Worm (Caenorhabditis elegans) whole organism, L1 larva: ENCODE measurements around the gene T05C1.2.
A peak's percentile ranks its signal among the peaks of the same experiment; 100 is the strongest.

Source experiments
- C16A3.4 ChIP-seq: fragments of 150-350 bp; optimal IDR thresholded peaks from 2 replicates; lab custom pipeline; 2014; ENCODE audit warnings: missing biosample characterization, missing genetic modification characterization
- aha-1 ChIP-seq: fragments of 150-350 bp; optimal IDR thresholded peaks from 2 replicates; lab custom pipeline; 2014; ENCODE audit warnings: missing biosample characterization, missing genetic modification characterization
- alr-1 ChIP-seq: fragments of 200-800 bp; sonication (Bioruptor generic); optimal IDR thresholded peaks from 2 replicates; lab custom pipeline; 2018; ENCODE audit warnings: borderline replicate concordance, mild to moderate bottlenecking, missing genetic modification characterization, missing compliant biosample characterization
- aly-2 ChIP-seq: fragments of 150-350 bp; optimal IDR thresholded peaks from 2 replicates; lab custom pipeline; 2014; ENCODE audit warnings: missing biosample characterization, missing genetic modification characterization
- ceh-8 ChIP-seq: fragments of 200-800 bp; sonication (Bioruptor generic); optimal IDR thresholded peaks from 2 replicates; lab custom pipeline; 2018; ENCODE audit warnings: mild to moderate bottlenecking, missing genetic modification characterization, moderate library complexity, missing compliant biosample characterization
- ces-1 ChIP-seq: fragments of 150-350 bp; optimal IDR thresholded peaks from 2 replicates; lab custom pipeline; 2014; ENCODE audit warnings: missing biosample characterization, missing genetic modification reagents, missing genetic modification characterization
- dpl-1 ChIP-seq, 3 experiments: fragments of 150-350 bp in 2 of 3; sonication (generic microtip) in 1 of 3; optimal IDR thresholded peaks; 2 replicates each; lab custom pipeline; 2014 to 2017; ENCODE audit warnings: missing biosample characterization in 3 of 3, missing genetic modification characterization in 3 of 3, missing genetic modification reagents in 3 of 3
- efl-1 ChIP-seq, 4 experiments: fragments of 150-350 bp; optimal IDR thresholded peaks in 3 of 4; peaks in 1 of 4; 1 replicate in 1 of 4; 2 replicates in 3 of 4; lab custom pipeline; 2014; ENCODE audit warnings: missing biosample characterization in 2 of 4, missing genetic modification characterization in 2 of 4, missing genetic modification reagents in 2 of 4
- egl-13 ChIP-seq: sonication (generic microtip); optimal IDR thresholded peaks from 2 replicates; lab custom pipeline; 2016; ENCODE audit warnings: missing genotype, missing genetic modification reagents, missing genetic modification characterization, missing compliant biosample characterization
- elt-2 ChIP-seq: sonication (generic microtip); optimal IDR thresholded peaks from 2 replicates; lab custom pipeline; 2016; ENCODE audit warnings: missing genetic modification characterization, mild to moderate bottlenecking, inconsistent platforms, missing compliant biosample characterization, missing genetic modification reagents
- elt-3 ChIP-seq, 6 experiments: fragments of 150-350 bp in 1 of 6; sonication (generic microtip); optimal IDR thresholded peaks; 2 replicates each; lab custom pipeline; 2017 to 2018; ENCODE audit warnings: missing biosample characterization in 6 of 6, missing genetic modification characterization in 6 of 6, inconsistent platforms in 1 of 6
- fkh-4 ChIP-seq: sonication (generic microtip); optimal IDR thresholded peaks from 2 replicates; lab custom pipeline; 2016; ENCODE audit warnings: missing compliant biosample characterization, missing genetic modification characterization, borderline replicate concordance
- fos-1 ChIP-seq: fragments of 150-350 bp; optimal IDR thresholded peaks from 2 replicates; lab custom pipeline; 2014; ENCODE audit warnings: missing biosample characterization, missing genetic modification characterization
- lin-15B ChIP-seq: fragments of 150-350 bp; sonication (generic microtip); optimal IDR thresholded peaks from 3 replicates; lab custom pipeline; 2014; ENCODE audit warnings: missing biosample characterization, missing genetic modification characterization
- lsy-2 ChIP-seq, 2 experiments: fragments of 150-350 bp; optimal IDR thresholded peaks; 2 replicates each; lab custom pipeline; 2014; ENCODE audit warnings: missing biosample characterization in 2 of 2, missing genetic modification characterization in 2 of 2
- mef-2 ChIP-seq: fragments of 150-350 bp; optimal IDR thresholded peaks from 2 replicates; lab custom pipeline; 2014; ENCODE audit warnings: missing biosample characterization, missing genetic modification characterization
- mep-1 ChIP-seq: fragments of 150-350 bp; optimal IDR thresholded peaks from 2 replicates; lab custom pipeline; 2014; ENCODE audit warnings: missing biosample characterization, missing genetic modification characterization
- nhr-19 ChIP-seq: fragments of 200-800 bp; sonication (Bioruptor generic); conservative IDR thresholded peaks from 2 replicates; pipeline ENCODE4 v1.3.6; 2022; ENCODE audit warnings: missing genetic modification characterization, missing compliant biosample characterization
- nhr-237 ChIP-seq: fragments of 150-350 bp; optimal IDR thresholded peaks from 2 replicates; lab custom pipeline; 2014; ENCODE audit warnings: missing biosample characterization, missing genetic modification characterization
- nhr-28 ChIP-seq: fragments of 150-350 bp; optimal IDR thresholded peaks from 2 replicates; lab custom pipeline; 2014; ENCODE audit warnings: missing biosample characterization, missing genetic modification characterization
- nhr-76 ChIP-seq: sonication (generic microtip); optimal IDR thresholded peaks from 2 replicates; lab custom pipeline; 2017; ENCODE audit warnings: missing biosample characterization, missing genetic modification characterization
- nhr-77 ChIP-seq: fragments of 150-350 bp; optimal IDR thresholded peaks from 2 replicates; lab custom pipeline; 2014; ENCODE audit warnings: missing biosample characterization, missing genetic modification characterization
- nhr-84 ChIP-seq: sonication (generic microtip); optimal IDR thresholded peaks from 2 replicates; lab custom pipeline; 2017; ENCODE audit warnings: missing biosample characterization, missing genetic modification characterization
- snpc-4 ChIP-seq: fragments of 150-350 bp; optimal IDR thresholded peaks from 2 replicates; lab custom pipeline; 2014; ENCODE audit warnings: missing biosample characterization, missing genetic modification characterization
- sox-4 ChIP-seq: sonication (generic microtip); optimal IDR thresholded peaks from 2 replicates; lab custom pipeline; 2016; ENCODE audit warnings: missing genetic modification characterization, missing compliant biosample characterization
- tbx-2 ChIP-seq: sonication (generic microtip); optimal IDR thresholded peaks from 2 replicates; lab custom pipeline; 2016; ENCODE audit warnings: missing genetic modification characterization, missing compliant biosample characterization
- tlp-1 ChIP-seq: fragments of 150-350 bp; optimal IDR thresholded peaks from 2 replicates; lab custom pipeline; 2014; ENCODE audit warnings: missing biosample characterization, missing genetic modification characterization
- unc-130 ChIP-seq: fragments of 150-350 bp; optimal IDR thresholded peaks from 2 replicates; lab custom pipeline; 2017; ENCODE audit warnings: missing biosample characterization, missing genetic modification characterization, inconsistent platforms
- unc-30 ChIP-seq: sonication (generic microtip); optimal IDR thresholded peaks from 2 replicates; lab custom pipeline; 2017; ENCODE audit warnings: missing biosample characterization, missing genetic modification characterization
- unc-62 ChIP-seq: fragments of 150-350 bp; optimal IDR thresholded peaks from 2 replicates; lab custom pipeline; 2014; ENCODE audit warnings: missing biosample characterization, missing genetic modification reagents, missing genetic modification characterization
- unc-86 ChIP-seq: sonication (generic microtip); optimal IDR thresholded peaks from 2 replicates; lab custom pipeline; 2016; ENCODE audit warnings: missing genetic modification characterization, missing compliant biosample characterization
- vab-15 ChIP-seq: sonication (generic microtip); optimal IDR thresholded peaks from 2 replicates; lab custom pipeline; 2017; ENCODE audit warnings: missing genotype, mild to moderate bottlenecking, missing genetic modification characterization, missing compliant biosample characterization
- xbp-1 ChIP-seq: sonication (generic microtip); optimal IDR thresholded peaks from 2 replicates; lab custom pipeline; 2016; ENCODE audit warnings: missing genetic modification characterization, missing compliant biosample characterization
- zag-1 ChIP-seq: fragments of 150-350 bp; optimal IDR thresholded peaks from 2 replicates; lab custom pipeline; 2014; ENCODE audit warnings: missing biosample characterization, missing genetic modification characterization
- ztf-11 ChIP-seq, 2 experiments: sonication (generic microtip); optimal IDR thresholded peaks; 2 replicates each; lab custom pipeline; 2016 to 2017; ENCODE audit warnings: missing genetic modification characterization in 2 of 2, missing biosample characterization in 1 of 2, missing compliant biosample characterization in 1 of 2

Gene T05C1.2

ce11 chrII:4453051-4453450 lies 28.9 kb downstream of the T05C1.2 start, which contains the start of gene twk-2:
twk-2 (minus strand) TSS chrII:4453151.
- TF ChIP-seq C16A3.4 (no peak), elt-3 (tag; optimal IDR thresholded peaks at IDR 0.05; lab: Kevin White, UChicago) (no peak), tlp-1 (no peak), fkh-4 (tag; lab: Kevin White, UChicago) (no peak), nhr-76 (tag; lab: Kevin White, UChicago) (no peak), aha-1 (tag; lab: Kevin White, UChicago) (no peak), lsy-2 (tag; optimal IDR thresholded peaks at IDR 0.05; lab: Kevin White, UChicago) (no peak), nhr-237 (tag; lab: Kevin White, UChicago) (no peak), unc-130 (tag; lab: Kevin White, UChicago) (no peak), alr-1 (no peak)

- TF ChIP-seq egl-13 (tag; lab: Kevin White, UChicago) (no peak), lin-15B (no peak), ztf-11 (tag; optimal IDR thresholded peaks at IDR 0.05; lab: Kevin White, UChicago) (no peak), tbx-2 (no peak), mep-1 (no peak), ces-1 (GFP tag; lab: Kevin White, UChicago) (no peak), nhr-19 (GFP tag; lab: Robert Waterston, UW) (no peak)
Observed at ce11 chrII:4444811-4445210, 37.1 kb downstream of the T05C1.2 start.

- TF ChIP-seq fos-1 (tag; lab: Kevin White, UChicago) (no peak), unc-86 (tag; lab: Kevin White, UChicago) (no peak), sox-4 (tag; lab: Kevin White, UChicago) (no peak), efl-1 (optimal IDR thresholded peaks at IDR 0.05; lab: Kevin White, UChicago) (no peak), efl-1 (GFP tag; optimal IDR thresholded peaks at IDR 0.05 in 1 of 2; lab: Kevin White, UChicago) (no peak)
Observed at ce11 chrII:4441278-4441677, 40.6 kb downstream of the T05C1.2 start.

- TF ChIP-seq unc-30 (tag; lab: Kevin White, UChicago) (no peak), elt-3 (tag; optimal IDR thresholded peaks at IDR 0.05; lab: Kevin White, UChicago) (no peak), vab-15 (tag; lab: Kevin White, UChicago) (no peak), C16A3.4 (no peak), nhr-28 (tag; lab: Kevin White, UChicago) (no peak), nhr-84 (no peak), xbp-1 (tag; lab: Kevin White, UChicago) (no peak), zag-1 (tag; lab: Kevin White, UChicago) (no peak), snpc-4 (tag; lab: Kevin White, UChicago) (no peak), unc-62 (GFP tag; lab: Kevin White, UChicago) (no peak), dpl-1 (GFP tag; optimal IDR thresholded peaks at IDR 0.05; lab: Kevin White, UChicago) (no peak), aly-2 (tag; lab: Kevin White, UChicago) (no peak), nhr-77 (tag; lab: Kevin White, UChicago) (no peak), mef-2 (tag; lab: Kevin White, UChicago) (no peak)
Observed at ce11 chrII:4438601-4439000, 43.3 kb downstream of the T05C1.2 start, which contains the start of gene nhr-16. nhr-16 (plus strand) TSS chrII:4438805.

- TF ChIP-seq ceh-8 (GFP tag; lab: Kevin White, UChicago) (no peak), elt-2 (peak; percentile 70)
Observed at ce11 chrII:4435134-4435533, 46.8 kb downstream of the T05C1.2 start, which contains the start of gene nhr-273. nhr-273 (plus strand) TSS chrII:4435300.
